Fruit fly (Drosophila melanogaster): ENCODE results near the gene CG12811.

CG12811 gene

dm6 chr3R:10048035-10048774, 392 bp downstream of the CG12811 start:
- no peak for TF ChIP-seq Abd-B (GFP tag; optimal IDR thresholded peaks at IDR 0.05)
- TF ChIP-seq lola (GFP tag; optimal IDR thresholded peaks at IDR 0.05): no peak
- TF ChIP-seq Hr83 (GFP tag; optimal IDR thresholded peaks at IDR 0.05; ENCODE audit: poor library complexity, severe bottlenecking): no peak
- no peak for TF ChIP-seq Hr78 (GFP tag; optimal IDR thresholded peaks at IDR 0.05)
- TF ChIP-seq CG32264 (GFP tag; optimal IDR thresholded peaks at IDR 0.05): no peak
- TF ChIP-seq psq (GFP tag; optimal IDR thresholded peaks at IDR 0.05): peak; percentile 55
- TF ChIP-seq GATAd (GFP tag; optimal IDR thresholded peaks at IDR 0.05): no peak
- TF ChIP-seq Dif (GFP tag; optimal IDR thresholded peaks at IDR 0.05; ENCODE audit: partially characterized antibody): no peak
- peak; percentile 63 for TF ChIP-seq ey (GFP tag; optimal IDR thresholded peaks at IDR 0.05)
- TF ChIP-seq Hnf4 (GFP tag; optimal IDR thresholded peaks at IDR 0.05): peak; percentile 42
- TF ChIP-seq h (GFP tag; optimal IDR thresholded peaks at IDR 0.05): peak; percentile 75
- no peak for TF ChIP-seq pan (optimal IDR thresholded peaks at IDR 0.05)
- TF ChIP-seq sage (GFP tag; optimal IDR thresholded peaks at IDR 0.05): no peak
- TF ChIP-seq Rel (GFP tag; optimal IDR thresholded peaks at IDR 0.05): no peak
- no peak for TF ChIP-seq Rel (tag; optimal IDR thresholded peaks at IDR 0.05)
- no peak for TF ChIP-seq CrebA (GFP tag; optimal IDR thresholded peaks at IDR 0.05; ENCODE audit: borderline replicate concordance)
- no peak for TF ChIP-seq N (GFP tag; optimal IDR thresholded peaks at IDR 0.05)
- peak in 1 of 2 experiments; percentile 73 for TF ChIP-seq foxo (GFP tag; optimal IDR thresholded peaks at IDR 0.05)
- peak; percentile 43 for TF ChIP-seq CG9705 (GFP tag; optimal IDR thresholded peaks at IDR 0.05)
- TF ChIP-seq Dfd (GFP tag; optimal IDR thresholded peaks at IDR 0.05): no peak
- no peak for TF ChIP-seq Jra (GFP tag; optimal IDR thresholded peaks at IDR 0.05)
- peak; percentile 68 for TF ChIP-seq rgr (GFP tag; optimal IDR thresholded peaks at IDR 0.05)
- TF ChIP-seq dmrt93B (GFP tag; optimal IDR thresholded peaks at IDR 0.05): no peak
- no peak for TF ChIP-seq brk (GFP tag; optimal IDR thresholded peaks at IDR 0.05)
- no peak for TF ChIP-seq tai (GFP tag; optimal IDR thresholded peaks at IDR 0.05)
- peak; percentile 69 for TF ChIP-seq HLH106 (tag; optimal IDR thresholded peaks at IDR 0.05)
- TF ChIP-seq dsf (GFP tag; optimal IDR thresholded peaks at IDR 0.05; ENCODE audit: borderline replicate concordance): no peak
- TF ChIP-seq jim (GFP tag; optimal IDR thresholded peaks at IDR 0.05): no peak
- peak; percentile 6 for TF ChIP-seq sv (GFP tag; optimal IDR thresholded peaks at IDR 0.05)
- no peak for TF ChIP-seq usp (GFP tag; optimal IDR thresholded peaks at IDR 0.05)
- TF ChIP-seq dl (GFP tag; optimal IDR thresholded peaks at IDR 0.05; ENCODE audit: insufficient read depth in 1 of 2, partially characterized antibody in 2 of 2): no peak
- peak; percentile 76 for TF ChIP-seq br (GFP tag; optimal IDR thresholded peaks at IDR 0.05)
- TF ChIP-seq Mio (GFP tag; optimal IDR thresholded peaks at IDR 0.05): no peak
- peak; percentile 69 for TF ChIP-seq fru (GFP tag; optimal IDR thresholded peaks at IDR 0.05)
- TF ChIP-seq woc (GFP tag; optimal IDR thresholded peaks at IDR 0.05): peak; percentile 69
- peak; percentile 74 for TF ChIP-seq OdsH (GFP tag; optimal IDR thresholded peaks at IDR 0.05)
- no peak for TF ChIP-seq Myc (optimal IDR thresholded peaks at IDR 0.05)
- TF ChIP-seq Sp1 (GFP tag; optimal IDR thresholded peaks at IDR 0.05): peak; percentile 76
- TF ChIP-seq Vsx2 (GFP tag; optimal IDR thresholded peaks at IDR 0.05; ENCODE audit: partially characterized antibody): no peak

DNA sequence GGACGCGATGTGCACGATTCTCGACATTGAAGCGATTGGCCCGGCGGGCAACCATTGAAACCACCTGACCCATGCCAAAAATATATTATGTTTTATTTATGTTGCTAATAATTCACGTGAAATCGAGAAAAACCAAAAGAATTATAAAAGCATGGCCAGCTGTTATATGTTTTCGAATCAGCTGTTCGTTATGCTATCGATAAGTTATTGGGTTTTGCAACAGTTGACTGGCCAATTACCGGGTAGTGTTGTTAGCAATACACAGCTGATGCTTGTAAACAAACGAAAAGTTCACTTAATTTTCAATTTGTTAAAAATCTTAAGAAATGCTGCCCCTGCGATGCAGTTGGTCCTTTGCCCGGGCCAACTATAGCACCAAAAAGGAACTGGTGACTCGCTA, 3.3 kb downstream of the CG12811 start, which contains the start of the genes CG11722 and mtTFB2:
TSS of gene CG11722 (minus strand) at position 200 of the 400 bp plus-strand sequence.
TSS of gene mtTFB2 (plus strand) at position 232 of the 400 bp plus-strand sequence.
- TF ChIP-seq usp (GFP tag; optimal IDR thresholded peaks at IDR 0.05): no peak
- no peak for TF ChIP-seq psq (GFP tag; optimal IDR thresholded peaks at IDR 0.05)
- no peak for TF ChIP-seq N (GFP tag; optimal IDR thresholded peaks at IDR 0.05)
- no peak for TF ChIP-seq h (GFP tag; optimal IDR thresholded peaks at IDR 0.05)
- TF ChIP-seq jim (GFP tag; optimal IDR thresholded peaks at IDR 0.05): no peak
- peak; percentile 50 for TF ChIP-seq Hnf4 (GFP tag; optimal IDR thresholded peaks at IDR 0.05)
- no peak for TF ChIP-seq Sp1 (GFP tag; optimal IDR thresholded peaks at IDR 0.05)
- TF ChIP-seq sv (GFP tag; optimal IDR thresholded peaks at IDR 0.05): no peak
- TF ChIP-seq CrebA (GFP tag; optimal IDR thresholded peaks at IDR 0.05; ENCODE audit: borderline replicate concordance): no peak
- TF ChIP-seq dsf (GFP tag; optimal IDR thresholded peaks at IDR 0.05; ENCODE audit: borderline replicate concordance): no peak
- no peak for TF ChIP-seq CG9705 (GFP tag; optimal IDR thresholded peaks at IDR 0.05)
- no peak for TF ChIP-seq dl (GFP tag; optimal IDR thresholded peaks at IDR 0.05; ENCODE audit: insufficient read depth in 1 of 2, partially characterized antibody in 2 of 2)
- no peak for TF ChIP-seq brk (GFP tag; optimal IDR thresholded peaks at IDR 0.05)
- peak; percentile 91 for TF ChIP-seq Vsx2 (GFP tag; optimal IDR thresholded peaks at IDR 0.05; ENCODE audit: partially characterized antibody)
- TF ChIP-seq Rel (GFP tag; optimal IDR thresholded peaks at IDR 0.05): no peak
- peak; percentile 5 for TF ChIP-seq Rel (tag; optimal IDR thresholded peaks at IDR 0.05)
- no peak for TF ChIP-seq OdsH (GFP tag; optimal IDR thresholded peaks at IDR 0.05)
